Fruit fly (Drosophila melanogaster) whole organism, embryonic: Measurements from ENCODE around the gene CG2962.
A peak's percentile ranks its signal among the peaks of the same experiment; 100 is the strongest.

ENCODE experiments used
- Antp ChIP-seq: fragments of 200-800 bp; sonication (Bioruptor generic); optimal IDR thresholded peaks from 3 replicates; lab custom pipeline; 2016; ENCODE audit warnings: missing biosample characterization, missing genetic modification characterization
- BEAF-32 ChIP-seq: fragments of 200-800 bp; sonication (Bioruptor generic); optimal IDR thresholded peaks from 3 replicates; lab custom pipeline; 2017; ENCODE audit warnings: missing biosample characterization, missing genetic modification characterization, mild to moderate bottlenecking, moderate library complexity, missing genetic modification reagents
- BtbVII ChIP-seq: fragments of 200-800 bp; sonication (Bioruptor generic); optimal IDR thresholded peaks from 3 replicates; lab custom pipeline; 2017; ENCODE audit warnings: missing biosample characterization, mild to moderate bottlenecking, missing genetic modification characterization
- CG10431 ChIP-seq: fragments of 200-800 bp; sonication (Bioruptor generic); optimal IDR thresholded peaks from 3 replicates; lab custom pipeline; 2018; ENCODE audit warnings: missing biosample characterization, mild to moderate bottlenecking, missing genetic modification characterization
- CG11560 ChIP-seq: fragments of 200-800 bp; sonication (Bioruptor generic); IDR thresholded peaks from 3 replicates; pipeline ENCODE4 v1.3.6; 2022; ENCODE audit warnings: missing biosample characterization, missing genetic modification characterization
- CG12219 ChIP-seq: fragments of 200-800 bp; sonication (Bioruptor generic); optimal IDR thresholded peaks from 3 replicates; lab custom pipeline; 2018; ENCODE audit warnings: missing biosample characterization, mild to moderate bottlenecking, missing genetic modification characterization
- CG12769 ChIP-seq: fragments of 200-800 bp; sonication (Bioruptor generic); optimal IDR thresholded peaks from 2 replicates; lab custom pipeline; 2019; ENCODE audit warnings: missing biosample characterization, mild to moderate bottlenecking, missing genetic modification characterization, moderate library complexity
- CG14441 ChIP-seq: fragments of 200-800 bp; sonication (Bioruptor generic); IDR thresholded peaks from 2 replicates; pipeline ENCODE4 v1.3.6; 2022; ENCODE audit warnings: missing biosample characterization, missing genetic modification characterization
- CG18764 ChIP-seq: fragments of 200-800 bp; sonication (Bioruptor generic); optimal IDR thresholded peaks from 3 replicates; lab custom pipeline; 2016; ENCODE audit warnings: missing biosample characterization, missing genetic modification characterization
- CG30020 ChIP-seq: fragments of 200-800 bp; optimal IDR thresholded peaks from 2 replicates; lab custom pipeline; 2019; ENCODE audit warnings: missing biosample characterization, mild to moderate bottlenecking, missing genetic modification characterization, moderate library complexity
- CG6254 ChIP-seq: fragments of 200-800 bp; sonication (Bioruptor generic); optimal IDR thresholded peaks from 3 replicates; lab custom pipeline; 2017; ENCODE audit warnings: mild to moderate bottlenecking, missing biosample characterization, missing genetic modification reagents, missing genetic modification characterization
- CG6765 ChIP-seq: fragments of 200-800 bp; sonication (Bioruptor generic); optimal IDR thresholded peaks from 3 replicates; lab custom pipeline; 2017; ENCODE audit warnings: missing biosample characterization, mild to moderate bottlenecking, missing genetic modification characterization
- CG7372 ChIP-seq: fragments of 200-800 bp; sonication (Bioruptor generic); IDR thresholded peaks from 2 replicates; pipeline ENCODE4 v1.3.6; 2022; ENCODE audit warnings: missing biosample characterization, missing genetic modification characterization
- CG8089 ChIP-seq: fragments of 200-800 bp; sonication (Bioruptor generic); optimal IDR thresholded peaks from 3 replicates; lab custom pipeline; 2016; ENCODE audit warnings: missing biosample characterization, missing genetic modification characterization
- CG8944 ChIP-seq: fragments of 200-800 bp; sonication (Bioruptor generic); optimal IDR thresholded peaks from 3 replicates; lab custom pipeline; 2016; ENCODE audit warnings: missing biosample characterization, missing genetic modification characterization
- CHES-1-like ChIP-seq: fragments of 200-800 bp; sonication (Bioruptor generic); optimal IDR thresholded peaks from 2 replicates; lab custom pipeline; 2016; ENCODE audit warnings: missing biosample characterization, missing genetic modification characterization
- CTCF ChIP-seq: fragments of 200-800 bp; sonication (Bioruptor generic); optimal IDR thresholded peaks from 2 replicates; lab custom pipeline; 2017; ENCODE audit warnings: missing biosample characterization, mild to moderate bottlenecking, missing genetic modification characterization, moderate library complexity
- Deaf1 ChIP-seq: fragments of 200-800 bp; optimal IDR thresholded peaks from 3 replicates; lab custom pipeline; 2019; ENCODE audit warnings: missing biosample characterization, mild to moderate bottlenecking, missing genetic modification characterization, moderate library complexity
- Gug ChIP-seq: fragments of 200-800 bp; sonication (Bioruptor generic); IDR thresholded peaks from 4 replicates; pipeline ENCODE4 v1.3.6; 2022; ENCODE audit warnings: missing biosample characterization, missing genetic modification characterization
- HHEX ChIP-seq: fragments of 200-800 bp; sonication (Bioruptor generic); optimal IDR thresholded peaks from 3 replicates; lab custom pipeline; 2017; ENCODE audit warnings: missing biosample characterization, mild to moderate bottlenecking, missing genetic modification characterization, missing genetic modification reagents
- Hr39 ChIP-seq: fragments of >200 bp; optimal IDR thresholded peaks from 2 replicates; lab custom pipeline; 2017
- NC2β ChIP-seq: fragments of 200-800 bp; sonication (Bioruptor generic); optimal IDR thresholded peaks from 2 replicates; lab custom pipeline; 2016; ENCODE audit warnings: missing biosample characterization, missing genetic modification characterization
- Oli ChIP-seq: fragments of 200-800 bp; sonication (Bioruptor generic); optimal IDR thresholded peaks from 2 replicates; lab custom pipeline; 2018; ENCODE audit warnings: missing biosample characterization, mild to moderate bottlenecking, missing genetic modification characterization, moderate library complexity
- Sox102F ChIP-seq: fragments of 200-800 bp; sonication (Bioruptor generic); optimal IDR thresholded peaks from 2 replicates; lab custom pipeline; 2018; ENCODE audit warnings: missing biosample characterization, mild to moderate bottlenecking, missing genetic modification characterization, moderate library complexity
- Taf1 ChIP-seq: fragments of 200-800 bp; sonication (Bioruptor generic); IDR thresholded peaks from 2 replicates; pipeline ENCODE4 v1.3.6; 2022; ENCODE audit warnings: missing biosample characterization, missing genetic modification characterization
- YL-1 ChIP-seq: fragments of 200-800 bp; sonication (Bioruptor generic); optimal IDR thresholded peaks from 3 replicates; lab custom pipeline; 2017; ENCODE audit warnings: missing biosample characterization, mild to moderate bottlenecking, missing genetic modification characterization
- cato ChIP-seq: fragments of 200-800 bp; sonication (Bioruptor generic); optimal IDR thresholded peaks from 2 replicates; lab custom pipeline; 2016; ENCODE audit warnings: missing biosample characterization, missing genetic modification characterization, borderline replicate concordance
- cwo ChIP-seq: fragments of 200-800 bp; sonication (Bioruptor generic); optimal IDR thresholded peaks from 3 replicates; lab custom pipeline; 2017; ENCODE audit warnings: missing biosample characterization, missing genetic modification characterization, mild to moderate bottlenecking, moderate library complexity, missing genetic modification reagents
- dm ChIP-seq: fragments of 200-800 bp; sonication (Bioruptor generic); optimal IDR thresholded peaks from 3 replicates; lab custom pipeline; 2016; ENCODE audit warnings: missing biosample characterization, missing genetic modification characterization
- dysf ChIP-seq: fragments of 200-800 bp; sonication (Bioruptor generic); IDR thresholded peaks from 3 replicates; pipeline ENCODE4 v1.3.6; 2022; ENCODE audit warnings: missing biosample characterization, missing genetic modification characterization
- esg ChIP-seq: fragments of 200-800 bp; sonication (Bioruptor generic); conservative IDR thresholded peaks from 2 replicates; pipeline ENCODE4 v1.3.6; 2022; ENCODE audit warnings: missing biosample characterization, missing genetic modification characterization
- eve ChIP-seq, 2 experiments: fragments of >200 bp; optimal IDR thresholded peaks; 2 replicates each; lab custom pipeline; 2017; ENCODE audit warnings: missing biosample characterization in 2 of 2, missing genetic modification characterization in 2 of 2
- fd102C ChIP-seq: fragments of 200-800 bp; sonication (Bioruptor generic); optimal IDR thresholded peaks from 2 replicates; lab custom pipeline; 2018; ENCODE audit warnings: missing biosample characterization, mild to moderate bottlenecking, missing genetic modification characterization, moderate library complexity
- inv ChIP-seq: fragments of 200-800 bp; sonication (Bioruptor generic); IDR thresholded peaks from 2 replicates; pipeline ENCODE4 v1.3.6; 2022; ENCODE audit warnings: missing biosample characterization, missing genetic modification characterization; ENCODE audit not compliant: partially characterized antibody
- ken ChIP-seq: fragments of 200-800 bp; sonication (Bioruptor generic); IDR thresholded peaks from 3 replicates; pipeline ENCODE4 v1.3.6; 2022; ENCODE audit warnings: missing biosample characterization, missing genetic modification characterization
- lov ChIP-seq, 2 experiments: fragments of 200-800 bp in 1 of 2; fragments of >200 bp in 1 of 2; sonication (Bioruptor generic) in 1 of 2; IDR thresholded peaks in 1 of 2; optimal IDR thresholded peaks in 1 of 2; 2 replicates in 1 of 2; 3 replicates in 1 of 2; pipeline versions ENCODE4 v1.3.6 to Lab custom; 2017 to 2022; ENCODE audit warnings: missing biosample characterization in 1 of 2, missing genetic modification characterization in 1 of 2
- mam ChIP-seq: fragments of 200-800 bp; sonication (Bioruptor generic); optimal IDR thresholded peaks from 3 replicates; lab custom pipeline; 2016; ENCODE audit warnings: missing biosample characterization, missing genetic modification characterization
- nau ChIP-seq: fragments of 200-800 bp; sonication (Bioruptor generic); optimal IDR thresholded peaks from 3 replicates; lab custom pipeline; 2017; ENCODE audit warnings: missing biosample characterization, mild to moderate bottlenecking, missing genetic modification characterization, missing genetic modification reagents
- repo ChIP-seq: fragments of 200-800 bp; sonication (Bioruptor generic); optimal IDR thresholded peaks from 2 replicates; lab custom pipeline; 2016; ENCODE audit warnings: missing biosample characterization, missing genetic modification characterization
- sc ChIP-seq, 3 experiments: fragments of >200 bp in 2 of 3; fragments of 200-800 bp in 1 of 3; sonication (Bioruptor generic) in 1 of 3; optimal IDR thresholded peaks; 2 replicates in 2 of 3; 3 replicates in 1 of 3; lab custom pipeline; 2017; ENCODE audit warnings: mild to moderate bottlenecking in 1 of 3, missing biosample characterization in 1 of 3, missing genetic modification characterization in 1 of 3, missing genetic modification reagents in 1 of 3
- sd ChIP-seq: fragments of 200-800 bp; sonication (Bioruptor generic); optimal IDR thresholded peaks from 3 replicates; lab custom pipeline; 2018; ENCODE audit warnings: missing biosample characterization, mild to moderate bottlenecking, missing genetic modification characterization, moderate library complexity
- slou ChIP-seq: fragments of 200-800 bp; sonication (Bioruptor generic); optimal IDR thresholded peaks from 3 replicates; lab custom pipeline; 2016; ENCODE audit warnings: missing biosample characterization, missing genetic modification characterization
- sqz ChIP-seq: fragments of 200-800 bp; sonication (Bioruptor generic); optimal IDR thresholded peaks from 3 replicates; lab custom pipeline; 2018; ENCODE audit warnings: missing biosample characterization, mild to moderate bottlenecking, missing genetic modification characterization
- tap ChIP-seq: fragments of 200-800 bp; optimal IDR thresholded peaks from 3 replicates; lab custom pipeline; 2019; ENCODE audit warnings: missing biosample characterization, mild to moderate bottlenecking, missing genetic modification characterization, moderate library complexity
- tin ChIP-seq: fragments of 200-800 bp; sonication (Bioruptor generic); optimal IDR thresholded peaks from 3 replicates; lab custom pipeline; 2016; ENCODE audit warnings: missing biosample characterization, missing genetic modification characterization
- tio ChIP-seq: fragments of 200-800 bp; sonication (Bioruptor generic); optimal IDR thresholded peaks from 2 replicates; lab custom pipeline; 2017; ENCODE audit warnings: missing biosample characterization, missing genetic modification characterization, inconsistent platforms
- ttk ChIP-seq: fragments of 200-800 bp; sonication (Bioruptor generic); IDR thresholded peaks from 2 replicates; pipeline ENCODE4 v2.1.2; 2022; ENCODE audit warnings: missing biosample characterization, missing genetic modification characterization
- unc-4 ChIP-seq: fragments of 200-800 bp; sonication (Bioruptor generic); IDR thresholded peaks from 2 replicates; pipeline ENCODE4 v1.3.6; 2022; ENCODE audit warnings: missing biosample characterization, missing genetic modification characterization; ENCODE audit not compliant: partially characterized antibody
- unpg ChIP-seq: fragments of 200-800 bp; sonication (Bioruptor generic); optimal IDR thresholded peaks from 3 replicates; lab custom pipeline; 2018; ENCODE audit warnings: missing biosample characterization, mild to moderate bottlenecking, missing genetic modification characterization, moderate library complexity

Gene CG2962

dm6 chrX:10211128-10211914 is 5.1 kb downstream of the CG2962 start (continued):
- TF ChIP-seq BtbVII, result peak; percentile 65
- peak; percentile 78 for TF ChIP-seq Oli (tag; lab: Kevin White, UChicago)
- TF ChIP-seq cwo, result peak; percentile 58
- TF ChIP-seq Taf1 (GFP tag; lab: Robert Waterston, UW), result no peak
- TF ChIP-seq dm, result no peak
- peak; percentile 30 for TF ChIP-seq CHES-1-like (GFP tag; lab: Kevin White, UChicago)
- no peak for TF ChIP-seq CG18764 (GFP tag; lab: Kevin White, UChicago)
- TF ChIP-seq esg (GFP tag; lab: Robert Waterston, UW), result peak; percentile 26
- peak; percentile 61 for TF ChIP-seq HHEX (GFP tag; lab: Kevin White, UChicago)
- no peak for TF ChIP-seq Hr39
- TF ChIP-seq sd (tag; lab: Kevin White, UChicago), result no peak
- peak; percentile 40 for TF ChIP-seq tin
- no peak for TF ChIP-seq CTCF (GFP tag; lab: Kevin White, UChicago)
- TF ChIP-seq CG8089 (GFP tag; lab: Kevin White, UChicago), result no peak
- peak; percentile 19 for TF ChIP-seq CG6254 (GFP tag; lab: Kevin White, UChicago)
- TF ChIP-seq lov (optimal IDR thresholded peaks at IDR 0.05; lab: Kevin White, UChicago), result no peak
- no peak for TF ChIP-seq lov (GFP tag; IDR thresholded peaks at IDR 0.05; lab: Robert Waterston, UW)
- TF ChIP-seq Sox102F, result peak; percentile 79
- peak; percentile 24 for TF ChIP-seq CG12219 (GFP tag; lab: Kevin White, UChicago)
- peak; percentile 55 for TF ChIP-seq Deaf1 (tag; lab: Kevin White, UChicago)
- peak; percentile 41 for TF ChIP-seq tap
- no peak for TF ChIP-seq Gug (GFP tag; lab: Robert Waterston, UW)
- no peak for TF ChIP-seq repo (GFP tag; lab: Kevin White, UChicago)
- no peak for TF ChIP-seq inv (GFP tag; lab: Robert Waterston, UW)
- TF ChIP-seq unc-4 (GFP tag; lab: Robert Waterston, UW), result no peak
- TF ChIP-seq YL-1, result no peak
- peak; percentile 61 for TF ChIP-seq unpg
- no peak for TF ChIP-seq ttk
- peak; percentile 54 for TF ChIP-seq tio (GFP tag; lab: Kevin White, UChicago)
- peak; percentile 63 for TF ChIP-seq mam (GFP tag; lab: Kevin White, UChicago)
- TF ChIP-seq CG8944 (GFP tag; lab: Kevin White, UChicago), result no peak
- TF ChIP-seq Antp (GFP tag; lab: Kevin White, UChicago), result no peak
- peak in 1 of 2 experiments; percentile 79 for TF ChIP-seq eve (GFP tag; optimal IDR thresholded peaks at IDR 0.05; lab: Kevin White, UChicago)
- no peak for TF ChIP-seq fd102C (GFP tag; lab: Kevin White, UChicago)
- TF ChIP-seq slou (GFP tag; lab: Kevin White, UChicago), result no peak
- TF ChIP-seq CG7372 (GFP tag; lab: Robert Waterston, UW), result no peak
- TF ChIP-seq CG14441, result no peak
- no peak for TF ChIP-seq NC2β
- TF ChIP-seq CG6765 (GFP tag; lab: Kevin White, UChicago), result no peak
- TF ChIP-seq sqz, result peak; percentile 20
- no peak for TF ChIP-seq CG11560
- no peak for TF ChIP-seq CG10431 (GFP tag; lab: Kevin White, UChicago)
- TF ChIP-seq CG12769 (tag; lab: Kevin White, UChicago), result no peak
- no peak for TF ChIP-seq sc (optimal IDR thresholded peaks at IDR 0.05; lab: Kevin White, UChicago)
- TF ChIP-seq sc (GFP tag; optimal IDR thresholded peaks at IDR 0.05; lab: Kevin White, UChicago), result no peak
- TF ChIP-seq cato (GFP tag; lab: Kevin White, UChicago), result no peak
- TF ChIP-seq CG30020, result no peak
- TF ChIP-seq nau (GFP tag; lab: Kevin White, UChicago), result peak; percentile 31
- TF ChIP-seq BEAF-32, result no peak
- peak; percentile 64; the same call in 2 of the 3 replicates for TF ChIP-seq dysf (GFP tag; lab: Robert Waterston, UW)
- no peak for TF ChIP-seq ken (GFP tag; lab: Robert Waterston, UW)
